Worm (Caenorhabditis elegans): Measurements from ENCODE around the gene athp-2.

DNA sequence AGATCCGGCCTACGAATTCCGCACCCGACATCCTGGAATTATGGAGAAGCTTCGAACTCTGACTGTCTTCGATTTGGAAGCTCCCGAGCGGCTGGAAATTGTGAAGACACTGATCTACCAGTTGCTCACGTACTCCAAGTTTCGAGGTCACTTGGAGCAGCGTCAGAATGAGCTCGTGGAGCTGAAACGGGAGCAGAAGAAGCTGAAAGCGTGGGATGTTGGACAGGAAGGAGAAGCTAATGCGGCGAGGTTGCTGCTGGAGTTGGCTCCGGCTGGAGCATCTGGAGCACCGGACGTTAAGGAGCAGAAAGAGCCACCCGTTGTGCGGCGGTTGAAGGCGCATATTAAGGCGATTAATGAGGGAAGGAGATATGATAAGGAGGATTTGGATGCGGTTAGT, 4.3 kb downstream of the athp-2 start:
- TF ChIP-seq dmd-4 (tag; optimal IDR thresholded peaks at IDR 0.05; ENCODE audit: borderline replicate concordance) = no peak
- TF ChIP-seq sdc-2 (tag; optimal IDR thresholded peaks at IDR 0.05) = no peak
- no peak for TF ChIP-seq ama-1 (optimal IDR thresholded peaks at IDR 0.05)
- no peak for TF ChIP-seq pha-4 (tag; optimal IDR thresholded peaks at IDR 0.05)
- TF ChIP-seq ceh-48 (tag; optimal IDR thresholded peaks at IDR 0.05) = no peak
- no peak for TF ChIP-seq unc-86 (tag; optimal IDR thresholded peaks at IDR 0.05)

Data from whole organism, late embryonic.